Fruit fly (Drosophila melanogaster) S2 (cell line): ENCODE results near the gene Jon99Ci.

Experiments used
- CG8478 ChIP-seq: fragments of >200 bp; optimal IDR thresholded peaks from 2 replicates; lab custom pipeline; 2018
- CTCF ChIP-seq, 2 experiments: fragments of >200 bp; optimal IDR thresholded peaks; 2 replicates each; lab custom pipeline; 2018

- TF ChIP-seq CG8478 (lab: Kevin White, UChicago) (no peak), CTCF (optimal IDR thresholded peaks at IDR 0.05; lab: Kevin White, UChicago) (no peak)
These were observed 37.1 kb upstream of the Jon99Ci start for dm6 chr3R:29963102-29963501.
